Worm (Caenorhabditis elegans): ENCODE data around the gene C42D4.19.

- TF ChIP-seq elt-2 (tag; optimal IDR thresholded peaks at IDR 0.05) (no peak), ztf-11 (tag; optimal IDR thresholded peaks at IDR 0.05) (no peak), unc-62 (GFP tag; optimal IDR thresholded peaks at IDR 0.05) (no peak), lin-39 (tag; optimal IDR thresholded peaks at IDR 0.05) (no peak), daf-12 (tag; optimal IDR thresholded peaks at IDR 0.05) (no peak), unc-39 (tag; optimal IDR thresholded peaks at IDR 0.05) (no peak), skn-1 (tag; optimal IDR thresholded peaks at IDR 0.05) (no peak)
These were observed 35.9 kb downstream of the C42D4.19 start for ce11 chrIV:7211313-7211712.

Data from whole organism, L3 larva.